Fruit fly (Drosophila melanogaster) whole organism, embryonic: ENCODE data around the gene CG43163.

ENCODE experiments used
- CG10543 ChIP-seq: fragments of 200-800 bp; sonication (Bioruptor generic); optimal IDR thresholded peaks from 3 replicates; lab custom pipeline; 2017; ENCODE audit warnings: missing biosample characterization, mild to moderate bottlenecking, missing genetic modification characterization, moderate library complexity
- CG11456 ChIP-seq: fragments of 200-800 bp; sonication (Bioruptor generic); IDR thresholded peaks from 3 replicates; pipeline ENCODE4 v1.3.6; 2022; ENCODE audit warnings: missing biosample characterization, missing genetic modification characterization
- CG12155 ChIP-seq: fragments of 200-800 bp; sonication (Bioruptor generic); optimal IDR thresholded peaks from 3 replicates; lab custom pipeline; 2016; ENCODE audit warnings: missing biosample characterization, missing genetic modification characterization
- CG15479 ChIP-seq: fragments of 200-800 bp; sonication (Bioruptor generic); optimal IDR thresholded peaks from 3 replicates; lab custom pipeline; 2019; ENCODE audit warnings: missing biosample characterization, mild to moderate bottlenecking, missing genetic modification characterization, moderate library complexity
- CG17385 ChIP-seq: fragments of 200-800 bp; sonication (Bioruptor generic); optimal IDR thresholded peaks from 3 replicates; lab custom pipeline; 2018; ENCODE audit warnings: missing biosample characterization, mild to moderate bottlenecking, missing genetic modification characterization
- CG17912 ChIP-seq: fragments of 200-800 bp; sonication (Bioruptor generic); optimal IDR thresholded peaks from 2 replicates; lab custom pipeline; 2018; ENCODE audit warnings: missing biosample characterization, mild to moderate bottlenecking, missing genetic modification characterization
- CG2875 ChIP-seq: fragments of 200-800 bp; sonication (Bioruptor generic); optimal IDR thresholded peaks from 2 replicates; lab custom pipeline; 2017; ENCODE audit warnings: missing biosample characterization, mild to moderate bottlenecking, missing genetic modification characterization, missing genetic modification reagents
- CG2889 ChIP-seq: fragments of 200-800 bp; sonication (Bioruptor generic); IDR thresholded peaks from 3 replicates; pipeline ENCODE4 v1.3.6; 2022; ENCODE audit warnings: missing biosample characterization, missing genetic modification characterization
- CG31388 ChIP-seq: fragments of 200-800 bp; sonication (Bioruptor generic); optimal IDR thresholded peaks from 2 replicates; lab custom pipeline; 2016; ENCODE audit warnings: missing biosample characterization, missing genetic modification characterization
- CG3163 ChIP-seq: fragments of 200-800 bp; sonication (Bioruptor generic); optimal IDR thresholded peaks from 3 replicates; lab custom pipeline; 2016; ENCODE audit warnings: missing biosample characterization, missing genetic modification characterization
- CG32532 ChIP-seq: fragments of 200-800 bp; sonication (Bioruptor generic); IDR thresholded peaks from 2 replicates; pipeline ENCODE4 v1.3.6; 2022; ENCODE audit warnings: missing biosample characterization, missing genetic modification characterization
- CG8765 ChIP-seq: fragments of 200-800 bp; sonication (Bioruptor generic); IDR thresholded peaks from 2 replicates; pipeline ENCODE4 v1.3.6; 2022; ENCODE audit warnings: missing biosample characterization, missing genetic modification characterization
- CG9437 ChIP-seq: fragments of 200-800 bp; sonication (Bioruptor generic); optimal IDR thresholded peaks from 2 replicates; lab custom pipeline; 2018; ENCODE audit warnings: missing biosample characterization, mild to moderate bottlenecking, missing genetic modification characterization
- CG9932 ChIP-seq: fragments of 200-800 bp; sonication (Bioruptor generic); IDR thresholded peaks from 2 replicates; pipeline ENCODE4 v1.3.6; 2022; ENCODE audit warnings: missing biosample characterization, missing genetic modification characterization
- Camta ChIP-seq: fragments of 200-800 bp; sonication (Bioruptor generic); optimal IDR thresholded peaks from 2 replicates; lab custom pipeline; 2016; ENCODE audit warnings: missing biosample characterization, missing genetic modification characterization
- Dbx ChIP-seq: fragments of 200-800 bp; sonication (Bioruptor generic); IDR thresholded peaks from 3 replicates; pipeline ENCODE4 v1.3.6; 2022; ENCODE audit warnings: missing biosample characterization, missing genetic modification characterization
- Fer3 ChIP-seq: fragments of 200-800 bp; sonication (Bioruptor generic); optimal IDR thresholded peaks from 2 replicates; lab custom pipeline; 2018; ENCODE audit warnings: missing biosample characterization, mild to moderate bottlenecking, missing genetic modification characterization, moderate library complexity
- Hand ChIP-seq: fragments of 200-800 bp; sonication (Bioruptor generic); optimal IDR thresholded peaks from 2 replicates; lab custom pipeline; 2017; ENCODE audit warnings: mild to moderate bottlenecking, missing biosample characterization, missing genetic modification reagents, missing genetic modification characterization
- Hr78 ChIP-seq, 2 experiments: fragments of 200-800 bp in 1 of 2; fragments of >200 bp in 1 of 2; sonication (Bioruptor generic) in 1 of 2; optimal IDR thresholded peaks; 2 replicates each; lab custom pipeline; 2017 to 2019; ENCODE audit warnings: missing biosample characterization in 2 of 2, missing genetic modification characterization in 2 of 2, mild to moderate bottlenecking in 1 of 2, moderate library complexity in 1 of 2
- Jarid2 ChIP-seq: fragments of 200-800 bp; sonication (Bioruptor generic); optimal IDR thresholded peaks from 3 replicates; lab custom pipeline; 2017; ENCODE audit warnings: mild to moderate bottlenecking, missing biosample characterization, missing genetic modification reagents, missing genetic modification characterization
- NC2α ChIP-seq: fragments of 200-800 bp; sonication (Bioruptor generic); optimal IDR thresholded peaks from 2 replicates; lab custom pipeline; 2016; ENCODE audit warnings: missing biosample characterization, missing genetic modification characterization
- NFAT ChIP-seq: fragments of 200-800 bp; sonication (Bioruptor generic); IDR thresholded peaks from 2 replicates; pipeline ENCODE4 v1.3.6; 2022; ENCODE audit warnings: missing biosample characterization, missing genetic modification characterization
- Nf-YA ChIP-seq: fragments of 200-800 bp; sonication (Bioruptor generic); IDR thresholded peaks from 2 replicates; pipeline ENCODE4 v1.3.6; 2022; ENCODE audit warnings: missing biosample characterization, missing genetic modification characterization
- NfI ChIP-seq: fragments of 200-800 bp; sonication (Bioruptor generic); optimal IDR thresholded peaks from 3 replicates; lab custom pipeline; 2018; ENCODE audit warnings: missing biosample characterization, mild to moderate bottlenecking, missing genetic modification characterization, moderate library complexity
- Oaz ChIP-seq: fragments of 200-800 bp; sonication (Bioruptor generic); IDR thresholded peaks from 2 replicates; pipeline ENCODE4 v1.3.6; 2022; ENCODE audit warnings: missing biosample characterization, missing genetic modification characterization
- PHDP ChIP-seq: fragments of 200-800 bp; sonication (Bioruptor generic); optimal IDR thresholded peaks from 3 replicates; lab custom pipeline; 2018; ENCODE audit warnings: missing biosample characterization, mild to moderate bottlenecking, missing genetic modification characterization, moderate library complexity
- Trl ChIP-seq, 3 experiments: fragments of >200 bp in 2 of 3; fragments of 200-800 bp in 1 of 3; sonication (Bioruptor generic) in 1 of 3; optimal IDR thresholded peaks; 2 replicates in 1 of 3; 3 replicates in 2 of 3; lab custom pipeline; 2016 to 2017; ENCODE audit warnings: missing biosample characterization in 1 of 3, missing genetic modification characterization in 1 of 3
- Vsx1 ChIP-seq: fragments of 200-800 bp; sonication (Bioruptor generic); optimal IDR thresholded peaks from 2 replicates; lab custom pipeline; 2017; ENCODE audit warnings: missing biosample characterization, mild to moderate bottlenecking, missing genetic modification characterization, missing genetic modification reagents
- chm ChIP-seq: fragments of 200-800 bp; sonication (Bioruptor generic); IDR thresholded peaks from 2 replicates; pipeline ENCODE4 v1.3.6; 2022; ENCODE audit warnings: missing biosample characterization, missing genetic modification characterization
- corto ChIP-seq: fragments of 200-800 bp; sonication (Bioruptor generic); optimal IDR thresholded peaks from 2 replicates; lab custom pipeline; 2016; ENCODE audit warnings: missing biosample characterization, mild to moderate bottlenecking, missing genetic modification characterization, moderate library complexity
- cwo ChIP-seq: fragments of 200-800 bp; sonication (Bioruptor generic); optimal IDR thresholded peaks from 3 replicates; lab custom pipeline; 2017; ENCODE audit warnings: missing biosample characterization, missing genetic modification characterization, mild to moderate bottlenecking, moderate library complexity, missing genetic modification reagents
- dm ChIP-seq: fragments of 200-800 bp; sonication (Bioruptor generic); optimal IDR thresholded peaks from 3 replicates; lab custom pipeline; 2016; ENCODE audit warnings: missing biosample characterization, missing genetic modification characterization
- emc ChIP-seq: fragments of 200-800 bp; sonication (Bioruptor generic); optimal IDR thresholded peaks from 2 replicates; lab custom pipeline; 2016; ENCODE audit warnings: missing biosample characterization, missing genetic modification characterization
- ems ChIP-seq: fragments of 200-800 bp; sonication (Bioruptor generic); optimal IDR thresholded peaks from 3 replicates; lab custom pipeline; 2016; ENCODE audit warnings: missing biosample characterization, missing genetic modification characterization
- esg ChIP-seq: fragments of 200-800 bp; sonication (Bioruptor generic); conservative IDR thresholded peaks from 2 replicates; pipeline ENCODE4 v1.3.6; 2022; ENCODE audit warnings: missing biosample characterization, missing genetic modification characterization
- gcm ChIP-seq: fragments of 200-800 bp; sonication (Bioruptor generic); optimal IDR thresholded peaks from 2 replicates; lab custom pipeline; 2019; ENCODE audit warnings: missing biosample characterization, mild to moderate bottlenecking, missing genetic modification characterization, moderate library complexity
- ham ChIP-seq: fragments of 200-800 bp; sonication (Bioruptor generic); IDR thresholded peaks from 2 replicates; pipeline ENCODE4 v1.3.6; 2022; ENCODE audit warnings: missing biosample characterization, missing genetic modification characterization
- mld ChIP-seq: fragments of 200-800 bp; sonication (Bioruptor generic); IDR thresholded peaks from 3 replicates; pipeline ENCODE4 v1.3.6; 2022; ENCODE audit warnings: missing biosample characterization, missing genetic modification characterization; ENCODE audit not compliant: partially characterized antibody
- nerfin-1 ChIP-seq: fragments of 200-800 bp; sonication (Bioruptor generic); optimal IDR thresholded peaks from 3 replicates; lab custom pipeline; 2019; ENCODE audit warnings: missing biosample characterization, mild to moderate bottlenecking, missing genetic modification characterization, moderate library complexity
- nerfin-2 ChIP-seq: fragments of 200-800 bp; sonication (Bioruptor generic); IDR thresholded peaks from 2 replicates; pipeline ENCODE4 v1.3.6; 2022; ENCODE audit warnings: missing biosample characterization, missing genetic modification characterization; ENCODE audit not compliant: partially characterized antibody
- p53 ChIP-seq: fragments of 200-800 bp; sonication (Bioruptor generic); optimal IDR thresholded peaks from 2 replicates; lab custom pipeline; 2016; ENCODE audit warnings: missing biosample characterization, missing genetic modification characterization
- psq ChIP-seq: fragments of 200-800 bp; sonication (Bioruptor generic); optimal IDR thresholded peaks from 2 replicates; lab custom pipeline; 2017; ENCODE audit warnings: missing biosample characterization, missing genetic modification characterization
- sisA ChIP-seq: fragments of 200-800 bp; sonication (Bioruptor generic); IDR thresholded peaks from 2 replicates; pipeline ENCODE4 v1.3.6; 2022; ENCODE audit warnings: missing biosample characterization, missing genetic modification characterization
- tna ChIP-seq: fragments of 200-800 bp; sonication (Bioruptor generic); IDR thresholded peaks from 2 replicates; pipeline ENCODE4 v1.3.6; 2022; ENCODE audit warnings: missing biosample characterization, missing genetic modification characterization; ENCODE audit not compliant: partially characterized antibody
- toy ChIP-seq: fragments of 200-800 bp; sonication (Bioruptor generic); IDR thresholded peaks from 2 replicates; pipeline ENCODE4 v1.3.6; 2022; ENCODE audit warnings: missing biosample characterization, missing genetic modification characterization
- unc-4 ChIP-seq: fragments of 200-800 bp; sonication (Bioruptor generic); IDR thresholded peaks from 2 replicates; pipeline ENCODE4 v1.3.6; 2022; ENCODE audit warnings: missing biosample characterization, missing genetic modification characterization; ENCODE audit not compliant: partially characterized antibody
- vnd ChIP-seq: fragments of 200-800 bp; sonication (Bioruptor generic); IDR thresholded peaks from 3 replicates; pipeline ENCODE4 v1.3.6; 2022; ENCODE audit warnings: missing biosample characterization, missing genetic modification characterization; ENCODE audit not compliant: partially characterized antibody
- zfh1 ChIP-seq: fragments of 200-800 bp; sonication (Bioruptor generic); IDR thresholded peaks from 3 replicates; pipeline ENCODE4 v1.3.6; 2022; ENCODE audit warnings: missing biosample characterization, missing genetic modification characterization
- zfh2 ChIP-seq: fragments of 200-800 bp; sonication (Bioruptor generic); optimal IDR thresholded peaks from 2 replicates; lab custom pipeline; 2016; ENCODE audit warnings: missing biosample characterization, missing genetic modification characterization

The CG43163 gene

DNA sequence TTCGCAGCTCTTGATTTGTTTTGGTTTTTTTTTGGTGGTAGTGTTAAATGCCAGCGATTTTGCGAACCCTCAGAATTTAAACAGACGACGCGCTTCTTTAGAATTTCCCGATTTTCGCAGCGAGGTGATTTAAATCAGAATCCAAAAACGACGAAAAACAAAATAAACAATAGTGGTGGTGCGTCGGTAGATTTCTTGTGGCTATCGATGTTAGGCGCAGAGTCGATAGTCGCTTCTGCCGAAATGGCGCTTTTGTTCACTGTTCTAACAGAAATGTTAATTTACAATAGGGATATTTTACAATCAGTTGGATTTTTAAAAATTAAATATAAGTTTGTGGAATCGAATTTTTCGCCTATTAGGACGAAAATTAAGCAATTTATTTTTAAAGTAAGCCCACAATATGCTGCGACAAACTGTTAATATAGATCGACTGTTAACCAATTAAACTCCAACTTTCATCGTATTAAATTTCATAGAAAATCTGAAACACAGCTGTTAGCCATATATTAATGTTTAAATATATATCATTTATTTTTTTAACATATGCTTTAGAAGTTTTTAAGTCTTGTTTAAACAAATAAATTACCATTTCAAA is 57.6 kb downstream of the CG43163 start, which contains the start of gene CG6983 (continued):
- TF ChIP-seq PHDP (tag; lab: Kevin White, UChicago) (no peak), psq (no peak), chm (GFP tag; lab: Robert Waterston, UW) (peak; percentile 47; the same call in 1 of the 2 replicates), nerfin-1 (tag; lab: Kevin White, UChicago) (no peak), corto (peak; percentile 14), nerfin-2 (no peak), NFAT (GFP tag; lab: Robert Waterston, UW) (no peak), zfh2 (no peak), unc-4 (GFP tag; lab: Robert Waterston, UW) (peak; percentile 87), CG3163 (no peak), CG9932 (GFP tag; lab: Robert Waterston, UW) (peak; percentile 8; the same call in 1 of the 2 replicates), p53 (no peak), cwo (no peak), Hand (GFP tag; lab: Kevin White, UChicago) (no peak), Dbx (GFP tag; lab: Robert Waterston, UW) (no peak), CG32532 (GFP tag; lab: Robert Waterston, UW) (no peak), Hr78 (GFP tag; optimal IDR thresholded peaks at IDR 0.05; lab: Kevin White, UChicago) (no peak), zfh1 (GFP tag; lab: Robert Waterston, UW) (0 out of 3 replicates have a peak, but pooled peaks have one; percentile 11), tna (peak; percentile 61), NfI (peak; percentile 6), Vsx1 (GFP tag; lab: Kevin White, UChicago) (no peak), CG10543 (no peak), Oaz (no peak), sisA (GFP tag; lab: Robert Waterston, UW) (no peak), CG31388 (no peak), dm (GFP tag; lab: Kevin White, UChicago) (no peak), Jarid2 (GFP tag; lab: Kevin White, UChicago) (no peak), ham (GFP tag; lab: Robert Waterston, UW) (no peak), Camta (GFP tag; lab: Kevin White, UChicago) (no peak), CG9437 (GFP tag; lab: Kevin White, UChicago) (no peak), CG12155 (GFP tag; lab: Kevin White, UChicago) (no peak), CG17912 (GFP tag; lab: Kevin White, UChicago) (no peak), esg (GFP tag; lab: Robert Waterston, UW) (no peak), CG2875 (no peak), CG11456 (no peak), emc (GFP tag; lab: Kevin White, UChicago) (no peak), CG2889 (no peak), CG15479 (GFP tag; lab: Kevin White, UChicago) (no peak), Trl (optimal IDR thresholded peaks at IDR 0.05; lab: Kevin White, UChicago) (no peak), Trl (GFP tag; optimal IDR thresholded peaks at IDR 0.05; lab: Kevin White, UChicago) (no peak), Nf-YA (GFP tag; lab: Robert Waterston, UW) (no peak), gcm (GFP tag; lab: Kevin White, UChicago) (no peak), mld (0 out of 3 replicates have a peak, but pooled peaks have one; percentile 47), ems (GFP tag; lab: Kevin White, UChicago) (no peak), vnd (GFP tag; lab: Robert Waterston, UW) (peak; percentile 69; the same call in 2 of the 3 replicates), CG8765 (GFP tag; lab: Robert Waterston, UW) (no peak), CG17385 (GFP tag; lab: Kevin White, UChicago) (no peak), NC2α (GFP tag; lab: Kevin White, UChicago) (no peak), Fer3 (tag; lab: Kevin White, UChicago) (no peak), toy (GFP tag; lab: Robert Waterston, UW) (no peak)
